Worm (Caenorhabditis elegans) whole organism, young adult: ENCODE measurements around the gene gpd-4.

Source experiments
- B0035.1 ChIP-seq: sonication (generic microtip); optimal IDR thresholded peaks from 2 replicates; lab custom pipeline; 2016; ENCODE audit warnings: missing genetic modification characterization, mild to moderate bottlenecking, missing compliant biosample characterization, missing genotype, missing genetic modification reagents
- C17E4.6 ChIP-seq: fragments of 200-800 bp; sonication (Bioruptor generic); IDR thresholded peaks from 2 replicates; pipeline ENCODE4 v1.3.6; 2022; ENCODE audit warnings: missing genetic modification reagents, missing genetic modification characterization, missing compliant biosample characterization
- F22D6.2 ChIP-seq: sonication (generic microtip); optimal IDR thresholded peaks from 2 replicates; lab custom pipeline; 2016; ENCODE audit warnings: mild to moderate bottlenecking, missing genetic modification characterization, missing compliant biosample characterization
- F57A8.1 ChIP-seq: fragments of 200-800 bp; sonication (Bioruptor generic); optimal IDR thresholded peaks from 2 replicates; lab custom pipeline; 2018; ENCODE audit warnings: mild to moderate bottlenecking, missing genetic modification characterization, moderate library complexity, missing compliant biosample characterization
- F57C9.4 ChIP-seq: sonication (generic microtip); optimal IDR thresholded peaks from 2 replicates; lab custom pipeline; 2017; ENCODE audit warnings: mild to moderate bottlenecking, missing genetic modification characterization, missing compliant biosample characterization
- K12H6.12 ChIP-seq: fragments of 200-800 bp; sonication (Bioruptor generic); optimal IDR thresholded peaks from 2 replicates; lab custom pipeline; 2018; ENCODE audit warnings: mild to moderate bottlenecking, missing genetic modification characterization, missing compliant biosample characterization
- Y53G8AR.9 ChIP-seq: fragments of 200-800 bp; sonication (Bioruptor generic); conservative IDR thresholded peaks from 2 replicates; pipeline ENCODE4 v1.3.6; 2022; ENCODE audit warnings: missing genetic modification reagents, missing genetic modification characterization, missing compliant biosample characterization
- Y67H2A.10 ChIP-seq: fragments of 200-800 bp; sonication (Bioruptor generic); conservative IDR thresholded peaks from 2 replicates; pipeline ENCODE4 v1.3.6; 2022; ENCODE audit warnings: missing genetic modification reagents, missing genetic modification characterization, missing compliant biosample characterization
- Y95B8A.8 ChIP-seq: fragments of 200-800 bp; sonication (Bioruptor generic); IDR thresholded peaks from 2 replicates; pipeline ENCODE4 v1.3.6; 2022; ENCODE audit warnings: missing genetic modification reagents, missing genetic modification characterization, missing compliant biosample characterization
- dpff-1 ChIP-seq: sonication (generic microtip); optimal IDR thresholded peaks from 2 replicates; lab custom pipeline; 2017; ENCODE audit warnings: mild to moderate bottlenecking, missing genetic modification characterization, missing compliant biosample characterization
- egl-18 ChIP-seq: fragments of 200-800 bp; sonication (Bioruptor generic); IDR thresholded peaks from 2 replicates; pipeline ENCODE4 v1.3.6; 2022; ENCODE audit warnings: missing genetic modification reagents, missing genetic modification characterization, missing compliant biosample characterization
- ets-4 ChIP-seq: fragments of 200-800 bp; sonication (Bioruptor generic); optimal IDR thresholded peaks from 2 replicates; lab custom pipeline; 2018; ENCODE audit warnings: mild to moderate bottlenecking, missing genetic modification characterization, missing compliant biosample characterization
- gei-17 ChIP-seq: fragments of 200-800 bp; sonication (Bioruptor generic); optimal IDR thresholded peaks from 2 replicates; lab custom pipeline; 2018; ENCODE audit warnings: mild to moderate bottlenecking, missing genetic modification characterization, missing compliant biosample characterization
- him-1 ChIP-seq: sonication (generic microtip); optimal IDR thresholded peaks from 2 replicates; lab custom pipeline; 2016; ENCODE audit warnings: missing genotype, missing genetic modification reagents, missing genetic modification characterization, missing compliant biosample characterization
- hlh-26 ChIP-seq: fragments of 200-800 bp; sonication (Bioruptor generic); conservative IDR thresholded peaks from 2 replicates; pipeline ENCODE4 v1.3.6; 2022; ENCODE audit warnings: missing genetic modification reagents, missing genetic modification characterization, missing compliant biosample characterization
- hmg-20 ChIP-seq: fragments of 200-800 bp; sonication (Bioruptor generic); IDR thresholded peaks from 2 replicates; pipeline ENCODE4 v1.3.6; 2022; ENCODE audit warnings: missing genetic modification reagents, missing genetic modification characterization, missing compliant biosample characterization
- hrde-1 ChIP-seq: sonication (generic microtip); optimal IDR thresholded peaks from 2 replicates; lab custom pipeline; 2016; ENCODE audit warnings: missing genetic modification characterization, mild to moderate bottlenecking, missing compliant biosample characterization, moderate library complexity, missing genotype, missing genetic modification reagents, borderline replicate concordance
- lag-1 ChIP-seq: fragments of 200-800 bp; sonication (Bioruptor generic); IDR thresholded peaks from 2 replicates; pipeline ENCODE4 v1.3.6; 2022; ENCODE audit warnings: missing genetic modification reagents, missing genetic modification characterization, missing compliant biosample characterization
- lin-54 ChIP-seq: fragments of 200-800 bp; sonication (Bioruptor generic); optimal IDR thresholded peaks from 2 replicates; lab custom pipeline; 2018; ENCODE audit warnings: mild to moderate bottlenecking, missing genetic modification characterization, missing compliant biosample characterization
- lir-1 ChIP-seq: fragments of 200-800 bp; sonication (Bioruptor generic); conservative IDR thresholded peaks from 2 replicates; pipeline ENCODE4 v1.3.6; 2022; ENCODE audit warnings: missing genetic modification reagents, missing genetic modification characterization, missing compliant biosample characterization
- lsl-1 ChIP-seq: fragments of 200-800 bp; sonication (Bioruptor generic); optimal IDR thresholded peaks from 2 replicates; lab custom pipeline; 2018; ENCODE audit warnings: mild to moderate bottlenecking, missing genetic modification characterization, moderate library complexity, missing compliant biosample characterization
- lsy-27 ChIP-seq: sonication (generic microtip); optimal IDR thresholded peaks from 2 replicates; lab custom pipeline; 2017; ENCODE audit warnings: missing genetic modification characterization, mild to moderate bottlenecking, missing compliant biosample characterization, antibody characterized with exemption, missing genotype, borderline replicate concordance; ENCODE audit not compliant: insufficient read depth
- madf-10 ChIP-seq: sonication (generic microtip); optimal IDR thresholded peaks from 2 replicates; lab custom pipeline; 2016; ENCODE audit warnings: mild to moderate bottlenecking, missing genetic modification characterization, missing compliant biosample characterization
- mes-4 ChIP-seq: sonication (generic microtip); optimal IDR thresholded peaks from 2 replicates; lab custom pipeline; 2016; ENCODE audit warnings: missing genotype, missing genetic modification characterization, missing compliant biosample characterization
- mxl-1 ChIP-seq: sonication (generic microtip); optimal IDR thresholded peaks from 2 replicates; lab custom pipeline; 2016; ENCODE audit warnings: missing genetic modification characterization, missing compliant biosample characterization
- nfya-1 ChIP-seq: sonication (generic microtip); optimal IDR thresholded peaks from 2 replicates; lab custom pipeline; 2017; ENCODE audit warnings: antibody characterized with exemption, missing compliant biosample characterization, missing genetic modification characterization, borderline replicate concordance; ENCODE audit not compliant: insufficient read depth
- nfyb-1 ChIP-seq: fragments of 200-800 bp; sonication (Bioruptor generic); IDR thresholded peaks from 2 replicates; pipeline ENCODE4 v1.3.6; 2022; ENCODE audit warnings: missing genetic modification reagents, missing genetic modification characterization, missing compliant biosample characterization
- nhr-90 ChIP-seq: sonication (generic microtip); optimal IDR thresholded peaks from 2 replicates; lab custom pipeline; 2016; ENCODE audit warnings: missing genotype, mild to moderate bottlenecking, missing genetic modification characterization, missing compliant biosample characterization
- pbrm-1 ChIP-seq: fragments of 200-800 bp; sonication (Bioruptor generic); IDR thresholded peaks from 2 replicates; pipeline ENCODE4 v1.3.6; 2022; ENCODE audit warnings: missing genetic modification reagents, missing genetic modification characterization, missing compliant biosample characterization
- pha-4 ChIP-seq: fragments of 150-350 bp; sonication (generic microtip); optimal IDR thresholded peaks from 2 replicates; lab custom pipeline; 2014; ENCODE audit warnings: missing biosample characterization, missing genetic modification reagents, missing genetic modification characterization
- rpc-1 ChIP-seq, 2 experiments: fragments of 150-350 bp in 1 of 2; sonication (generic microtip) in 1 of 2; optimal IDR thresholded peaks; 2 replicates each; lab custom pipeline; 2014 to 2018; ENCODE audit warnings: missing biosample characterization in 1 of 2, missing genetic modification characterization in 1 of 2, missing genetic modification reagents in 1 of 2, missing genotype in 1 of 2
- sea-2 ChIP-seq: fragments of 200-800 bp; sonication (Bioruptor generic); IDR thresholded peaks from 2 replicates; pipeline ENCODE4 v1.3.6; 2022; ENCODE audit warnings: missing genetic modification characterization, missing compliant biosample characterization
- snpc-1.1 ChIP-seq: sonication (generic microtip); optimal IDR thresholded peaks from 2 replicates; lab custom pipeline; 2017; ENCODE audit warnings: missing genetic modification characterization, mild to moderate bottlenecking, missing compliant biosample characterization, antibody characterized with exemption, moderate library complexity, missing genotype, missing genetic modification reagents; ENCODE audit not compliant: insufficient read depth
- snpc-3.4 ChIP-seq: sonication (generic microtip); optimal IDR thresholded peaks from 2 replicates; lab custom pipeline; 2017; ENCODE audit warnings: missing genetic modification characterization, mild to moderate bottlenecking, missing compliant biosample characterization, antibody characterized with exemption, moderate library complexity, missing genotype, missing genetic modification reagents
- somi-1 ChIP-seq: fragments of 200-800 bp; sonication (Bioruptor generic); optimal IDR thresholded peaks from 2 replicates; lab custom pipeline; 2018; ENCODE audit warnings: mild to moderate bottlenecking, missing genetic modification characterization, missing compliant biosample characterization
- xnd-1 ChIP-seq: sonication (generic microtip); optimal IDR thresholded peaks from 2 replicates; lab custom pipeline; 2016; ENCODE audit warnings: missing genotype, missing genetic modification reagents, missing genetic modification characterization, missing compliant biosample characterization
- zfh-2 ChIP-seq: fragments of 200-800 bp; sonication (Bioruptor generic); conservative IDR thresholded peaks from 2 replicates; pipeline ENCODE4 v1.3.6; 2022; ENCODE audit warnings: missing genetic modification reagents, missing genetic modification characterization, missing compliant biosample characterization
- ztf-28 ChIP-seq: fragments of 200-800 bp; sonication (Bioruptor generic); IDR thresholded peaks from 2 replicates; pipeline ENCODE4 v1.3.6; 2022; ENCODE audit warnings: missing genetic modification reagents, missing genetic modification characterization, missing compliant biosample characterization
- ztf-3 ChIP-seq: fragments of 200-800 bp; sonication (Bioruptor generic); optimal IDR thresholded peaks from 2 replicates; lab custom pipeline; 2018; ENCODE audit warnings: mild to moderate bottlenecking, missing genetic modification characterization, missing compliant biosample characterization

Gene gpd-4

DNA sequence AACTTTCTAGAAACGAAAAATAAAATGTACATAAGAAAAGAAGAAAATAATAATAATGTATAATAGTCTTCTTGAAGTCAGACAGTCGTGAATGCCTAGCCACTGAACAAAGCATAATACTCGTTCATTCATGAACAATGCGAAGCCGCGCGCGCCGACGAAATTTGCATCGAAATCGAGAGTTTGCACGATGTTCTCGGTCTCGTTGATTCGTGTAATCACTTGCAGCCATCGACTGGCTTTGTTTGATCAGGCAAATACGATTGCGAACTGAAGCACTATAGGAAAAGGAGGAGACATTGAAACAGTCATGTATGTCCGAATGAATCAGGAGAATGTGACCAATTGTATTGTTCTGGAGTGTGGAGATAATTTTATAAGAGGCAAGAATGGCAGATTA is 32.7 kb downstream of the gpd-4 start:
- TF ChIP-seq Y53G8AR.9 (GFP tag; lab: Robert Waterston, UW): no peak

ce11 chrII:10204428-10205049 is 33.5 kb downstream of the gpd-4 start:
- TF ChIP-seq snpc-1.1 (tag; lab: Kevin White, UChicago): no peak
- peak; percentile 57 for TF ChIP-seq zfh-2 (GFP tag; lab: Robert Waterston, UW)
- no peak for TF ChIP-seq lsy-27 (tag; lab: Kevin White, UChicago)

- TF ChIP-seq madf-10 (tag; lab: Kevin White, UChicago) (no peak), gei-17 (GFP tag; lab: Kevin White, UChicago) (no peak), C17E4.6 (GFP tag; lab: Robert Waterston, UW) (no peak), lag-1 (GFP tag; lab: Robert Waterston, UW) (no peak), pbrm-1 (GFP tag; lab: Robert Waterston, UW) (no peak), K12H6.12 (tag; lab: Kevin White, UChicago) (no peak), lin-54 (no peak), xnd-1 (tag; lab: Kevin White, UChicago) (no peak), F57A8.1 (no peak), F22D6.2 (no peak), snpc-3.4 (tag; lab: Kevin White, UChicago) (no peak), hmg-20 (GFP tag; lab: Robert Waterston, UW) (no peak), somi-1 (GFP tag; lab: Kevin White, UChicago) (no peak), ztf-28 (GFP tag; lab: Robert Waterston, UW) (no peak), ztf-3 (GFP tag; lab: Kevin White, UChicago) (no peak), dpff-1 (tag; lab: Kevin White, UChicago) (no peak), mxl-1 (no peak), Y67H2A.10 (GFP tag; lab: Robert Waterston, UW) (no peak), F57C9.4 (tag; lab: Kevin White, UChicago) (no peak)
Observed at ce11 chrII:10206425-10206824, 35.4 kb downstream of the gpd-4 start, which contains the start of gene T01E8.1. T01E8.1 (plus strand) TSS chrII:10206725.

DNA sequence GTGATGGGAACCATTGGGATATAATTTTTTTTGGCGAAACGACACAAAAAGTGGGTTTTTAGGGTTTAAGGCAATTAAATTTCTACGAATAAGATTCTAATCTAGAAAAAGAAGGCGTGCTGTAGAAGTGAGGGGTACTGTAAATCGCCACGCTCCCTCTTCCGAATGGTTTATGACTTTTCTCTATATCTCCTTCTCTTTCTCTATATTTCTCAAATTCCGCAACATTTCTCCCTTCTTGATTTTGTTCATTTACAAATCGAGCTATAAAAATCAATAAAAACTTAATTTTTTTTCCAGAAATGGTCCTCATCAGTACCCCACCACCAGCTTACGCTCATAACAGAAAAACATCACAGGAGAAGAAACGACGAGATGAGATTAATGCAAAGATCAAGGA is 47.1 kb downstream of the gpd-4 start, which contains the start of gene ref-1:
Gene ref-1 (plus strand): TSS at position 301 of the 400 bp plus-strand sequence.
- TF ChIP-seq nhr-90 (tag; lab: Kevin White, UChicago) (no peak), nfyb-1 (GFP tag; lab: Robert Waterston, UW) (no peak), hrde-1 (tag; lab: Kevin White, UChicago) (no peak), mes-4 (tag; lab: Kevin White, UChicago) (no peak), lsl-1 (no peak), Y95B8A.8 (no peak), F57A8.1 (no peak), hlh-26 (GFP tag; lab: Robert Waterston, UW) (no peak), nfya-1 (tag; lab: Kevin White, UChicago) (no peak), lir-1 (GFP tag; lab: Robert Waterston, UW) (no peak), pha-4 (tag; lab: Kevin White, UChicago) (no peak), rpc-1 (optimal IDR thresholded peaks at IDR 0.05; lab: Kevin White, UChicago) (no peak), rpc-1 (tag; optimal IDR thresholded peaks at IDR 0.05; lab: Kevin White, UChicago) (no peak), ets-4 (GFP tag; lab: Kevin White, UChicago) (no peak), B0035.1 (tag; lab: Kevin White, UChicago) (no peak), sea-2 (no peak), mxl-1 (no peak), him-1 (tag; lab: Kevin White, UChicago) (no peak), egl-18 (GFP tag; lab: Robert Waterston, UW) (no peak), ztf-28 (GFP tag; lab: Robert Waterston, UW) (no peak)
